Fruit fly (Drosophila melanogaster): ENCODE data around the gene bdwf.

The bdwf gene

dm6 chr3R:17065018-17065784, 22.3 kb upstream of the bdwf start (continued):
- TF ChIP-seq CG11560 (tag; IDR thresholded peaks at IDR 0.05) (peak; percentile 66; the same call in 1 of the 3 replicates), sim (GFP tag; IDR thresholded peaks at IDR 0.05) (peak; percentile 15; the same call in 1 of the 2 replicates), MBD-R2 (GFP tag; IDR thresholded peaks at IDR 0.05) (peak; percentile 50; the same call in 1 of the 2 replicates), bbx (GFP tag; IDR thresholded peaks at IDR 0.05; ENCODE audit: partially characterized antibody) (peak; percentile 45), CG10366 (GFP tag; IDR thresholded peaks at IDR 0.05) (peak; percentile 87), crp (GFP tag; optimal IDR thresholded peaks at IDR 0.05) (peak in 1 of 2 experiments; percentile 54), ro (GFP tag; IDR thresholded peaks at IDR 0.05) (0 out of 2 replicates have a peak, but pooled peaks have one; percentile 12), Aef1 (GFP tag; IDR thresholded peaks at IDR 0.05) (peak; percentile 80), CG8478 (optimal IDR thresholded peaks at IDR 0.05) (no peak), CG2875 (GFP tag; optimal IDR thresholded peaks at IDR 0.05) (peak; percentile 85), Elba2 (GFP tag; optimal IDR thresholded peaks at IDR 0.05) (no peak), MESR4 (GFP tag; optimal IDR thresholded peaks at IDR 0.05) (peak; percentile 38), Oli (tag; optimal IDR thresholded peaks at IDR 0.05) (peak; percentile 95), CG6254 (GFP tag; optimal IDR thresholded peaks at IDR 0.05) (peak; percentile 80), Nf-YC (tag; optimal IDR thresholded peaks at IDR 0.05) (peak; percentile 81), CG16813 (GFP tag; IDR thresholded peaks at IDR 0.05; ENCODE audit: partially characterized antibody) (0 out of 3 replicates have a peak, but pooled peaks have one; percentile 12), CG1529 (GFP tag; optimal IDR thresholded peaks at IDR 0.05) (peak; percentile 87), CG15479 (GFP tag; optimal IDR thresholded peaks at IDR 0.05) (no peak), crc (GFP tag; optimal IDR thresholded peaks at IDR 0.05) (peak; percentile 84), CG4404 (GFP tag; IDR thresholded peaks at IDR 0.05) (peak; percentile 66), trem (tag; optimal IDR thresholded peaks at IDR 0.05) (peak; percentile 91), mld (GFP tag; IDR thresholded peaks at IDR 0.05; ENCODE audit: partially characterized antibody) (no peak), CG6272 (GFP tag; IDR thresholded peaks at IDR 0.05) (peak; percentile 78), ara (GFP tag; IDR thresholded peaks at IDR 0.05) (peak; percentile 83), Ptx1 (GFP tag; IDR thresholded peaks at IDR 0.05) (peak; percentile 95), B-H1 (GFP tag; IDR thresholded peaks at IDR 0.05) (peak; percentile 85), Sox102F (GFP tag; optimal IDR thresholded peaks at IDR 0.05) (peak; percentile 97), CG6175 (GFP tag; IDR thresholded peaks at IDR 0.05) (peak; percentile 86), Rfx (GFP tag; IDR thresholded peaks at IDR 0.05) (peak; percentile 91), CG13424 (tag; optimal IDR thresholded peaks at IDR 0.05) (peak; percentile 95), lov (optimal IDR thresholded peaks at IDR 0.05) (no peak), lov (GFP tag; IDR thresholded peaks at IDR 0.05) (peak; percentile 66), CG17802 (tag; optimal IDR thresholded peaks at IDR 0.05) (peak; percentile 81), CG1602 (GFP tag; optimal IDR thresholded peaks at IDR 0.05) (peak; percentile 89), yki (optimal IDR thresholded peaks at IDR 0.05) (no peak), Lhr (GFP tag; optimal IDR thresholded peaks at IDR 0.05) (peak; percentile 65), nom (GFP tag; optimal IDR thresholded peaks at IDR 0.05) (peak; percentile 93), tap (tag; optimal IDR thresholded peaks at IDR 0.05) (peak; percentile 94), Poxn (GFP tag; IDR thresholded peaks at IDR 0.05) (peak; percentile 61), Fer3 (tag; optimal IDR thresholded peaks at IDR 0.05) (peak; percentile 93), CG14050 (GFP tag; IDR thresholded peaks at IDR 0.05) (peak; percentile 84), Hsf (GFP tag; optimal IDR thresholded peaks at IDR 0.05) (peak; percentile 95), Tbp (GFP tag; optimal IDR thresholded peaks at IDR 0.05) (no peak), grau (tag; optimal IDR thresholded peaks at IDR 0.05) (peak; percentile 95), CG4707 (GFP tag; optimal IDR thresholded peaks at IDR 0.05) (peak; percentile 72), CG31224 (GFP tag; IDR thresholded peaks at IDR 0.05) (peak; percentile 80), unc-4 (GFP tag; IDR thresholded peaks at IDR 0.05; ENCODE audit: partially characterized antibody) (no peak), CG1832 (GFP tag; optimal IDR thresholded peaks at IDR 0.05) (peak; percentile 16), bowl (GFP tag; IDR thresholded peaks at IDR 0.05) (peak; percentile 62; the same call in 1 of the 2 replicates), Six4 (GFP tag; optimal IDR thresholded peaks at IDR 0.05) (peak; percentile 84)
